Fruit fly (Drosophila melanogaster) whole organism, embryonic: ENCODE results near the gene Cad74A.

Source experiments
- Aef1 ChIP-seq: fragments of 200-800 bp; sonication (Bioruptor generic); IDR thresholded peaks from 3 replicates; pipeline ENCODE4 v1.3.6; 2022; ENCODE audit warnings: missing biosample characterization, missing genetic modification characterization
- Blimp-1 ChIP-seq: fragments of 200-800 bp; sonication (Bioruptor generic); optimal IDR thresholded peaks from 3 replicates; lab custom pipeline; 2018; ENCODE audit warnings: missing biosample characterization, missing genetic modification characterization, mild to moderate bottlenecking, moderate library complexity, missing genetic modification reagents
- BtbVII ChIP-seq: fragments of 200-800 bp; sonication (Bioruptor generic); optimal IDR thresholded peaks from 3 replicates; lab custom pipeline; 2017; ENCODE audit warnings: missing biosample characterization, mild to moderate bottlenecking, missing genetic modification characterization
- C15 ChIP-seq: fragments of 200-800 bp; sonication (Bioruptor generic); IDR thresholded peaks from 3 replicates; pipeline ENCODE4 v1.3.6; 2022; ENCODE audit warnings: missing biosample characterization, missing genetic modification characterization
- CG10267 ChIP-seq: fragments of 200-800 bp; sonication (Bioruptor generic); optimal IDR thresholded peaks from 2 replicates; lab custom pipeline; 2018; ENCODE audit warnings: missing biosample characterization, mild to moderate bottlenecking, missing genetic modification characterization, moderate library complexity
- CG10462 ChIP-seq: fragments of 200-800 bp; sonication (Bioruptor generic); optimal IDR thresholded peaks from 2 replicates; lab custom pipeline; 2016; ENCODE audit warnings: missing biosample characterization, missing genetic modification characterization
- CG10543 ChIP-seq: fragments of 200-800 bp; sonication (Bioruptor generic); optimal IDR thresholded peaks from 3 replicates; lab custom pipeline; 2017; ENCODE audit warnings: missing biosample characterization, mild to moderate bottlenecking, missing genetic modification characterization, moderate library complexity
- CG11723 ChIP-seq: fragments of 200-800 bp; sonication (Bioruptor generic); optimal IDR thresholded peaks from 2 replicates; lab custom pipeline; 2017; ENCODE audit warnings: missing biosample characterization, mild to moderate bottlenecking, missing genetic modification characterization
- CG12769 ChIP-seq: fragments of 200-800 bp; sonication (Bioruptor generic); optimal IDR thresholded peaks from 2 replicates; lab custom pipeline; 2019; ENCODE audit warnings: missing biosample characterization, mild to moderate bottlenecking, missing genetic modification characterization, moderate library complexity
- CG14860 ChIP-seq: fragments of 200-800 bp; sonication (Bioruptor generic); IDR thresholded peaks from 3 replicates; pipeline ENCODE4 v1.3.6; 2022; ENCODE audit warnings: missing biosample characterization, missing genetic modification characterization; ENCODE audit not compliant: partially characterized antibody
- CG17359 ChIP-seq: fragments of 200-800 bp; sonication (Bioruptor generic); optimal IDR thresholded peaks from 3 replicates; lab custom pipeline; 2018; ENCODE audit warnings: missing biosample characterization, mild to moderate bottlenecking, missing genetic modification characterization, moderate library complexity
- CG3281 ChIP-seq: fragments of 200-800 bp; sonication (Bioruptor generic); optimal IDR thresholded peaks from 3 replicates; lab custom pipeline; 2017; ENCODE audit warnings: missing biosample characterization, mild to moderate bottlenecking, missing genetic modification characterization
- CG4360 ChIP-seq: fragments of 200-800 bp; sonication (Bioruptor generic); IDR thresholded peaks from 2 replicates; pipeline ENCODE4 v1.3.6; 2022; ENCODE audit warnings: missing biosample characterization, missing genetic modification characterization
- CG5245 ChIP-seq: fragments of 200-800 bp; sonication (Bioruptor generic); optimal IDR thresholded peaks from 3 replicates; lab custom pipeline; 2016; ENCODE audit warnings: missing biosample characterization, missing genetic modification characterization
- CG8924 ChIP-seq: fragments of 200-800 bp; optimal IDR thresholded peaks from 3 replicates; lab custom pipeline; 2019; ENCODE audit warnings: missing biosample characterization, mild to moderate bottlenecking, missing genetic modification characterization, moderate library complexity
- CHES-1-like ChIP-seq: fragments of 200-800 bp; sonication (Bioruptor generic); optimal IDR thresholded peaks from 2 replicates; lab custom pipeline; 2016; ENCODE audit warnings: missing biosample characterization, missing genetic modification characterization
- Dad ChIP-seq: fragments of 200-800 bp; sonication (Bioruptor generic); optimal IDR thresholded peaks from 3 replicates; lab custom pipeline; 2016; ENCODE audit warnings: missing biosample characterization, missing genetic modification characterization
- Deaf1 ChIP-seq: fragments of 200-800 bp; optimal IDR thresholded peaks from 3 replicates; lab custom pipeline; 2019; ENCODE audit warnings: missing biosample characterization, mild to moderate bottlenecking, missing genetic modification characterization, moderate library complexity
- Doc2 ChIP-seq: fragments of 200-800 bp; sonication (Bioruptor generic); IDR thresholded peaks from 2 replicates; pipeline ENCODE4 v1.3.6; 2022; ENCODE audit warnings: missing biosample characterization, missing genetic modification characterization
- E2f1 ChIP-seq: fragments of 200-800 bp; sonication (Bioruptor generic); IDR thresholded peaks from 2 replicates; pipeline ENCODE4 v1.3.6; 2022; ENCODE audit warnings: missing biosample characterization, missing genetic modification characterization
- Fer2 ChIP-seq: fragments of 200-800 bp; sonication (Bioruptor generic); optimal IDR thresholded peaks from 2 replicates; lab custom pipeline; 2018; ENCODE audit warnings: missing biosample characterization, mild to moderate bottlenecking, missing genetic modification characterization, moderate library complexity
- Hr3 ChIP-seq: fragments of 200-800 bp; sonication (Bioruptor generic); optimal IDR thresholded peaks from 3 replicates; lab custom pipeline; 2016; ENCODE audit warnings: missing biosample characterization, missing genetic modification characterization
- Hr51 ChIP-seq, 2 experiments: fragments of 200-800 bp; sonication (Bioruptor generic); optimal IDR thresholded peaks; 2 replicates in 1 of 2; 3 replicates in 1 of 2; lab custom pipeline; 2016 to 2018; ENCODE audit warnings: missing biosample characterization in 2 of 2, missing genetic modification characterization in 2 of 2, mild to moderate bottlenecking in 1 of 2, moderate library complexity in 1 of 2
- Meics ChIP-seq: fragments of 200-800 bp; sonication (Bioruptor generic); optimal IDR thresholded peaks from 2 replicates; lab custom pipeline; 2017; ENCODE audit warnings: missing biosample characterization, mild to moderate bottlenecking, missing genetic modification characterization
- NK7.1 ChIP-seq: fragments of 200-800 bp; sonication (Bioruptor generic); optimal IDR thresholded peaks from 3 replicates; lab custom pipeline; 2016; ENCODE audit warnings: missing biosample characterization, missing genetic modification characterization
- Nf-YA ChIP-seq: fragments of 200-800 bp; sonication (Bioruptor generic); IDR thresholded peaks from 2 replicates; pipeline ENCODE4 v1.3.6; 2022; ENCODE audit warnings: missing biosample characterization, missing genetic modification characterization
- Nf-YC ChIP-seq: fragments of 200-800 bp; optimal IDR thresholded peaks from 3 replicates; lab custom pipeline; 2019; ENCODE audit warnings: missing biosample characterization, mild to moderate bottlenecking, missing genetic modification characterization, moderate library complexity
- Spps ChIP-seq: fragments of 200-800 bp; sonication (Bioruptor generic); optimal IDR thresholded peaks from 2 replicates; lab custom pipeline; 2018; ENCODE audit warnings: missing biosample characterization, mild to moderate bottlenecking, missing genetic modification characterization
- Ssrp ChIP-seq: fragments of 200-800 bp; sonication (Bioruptor generic); optimal IDR thresholded peaks from 2 replicates; lab custom pipeline; 2018; ENCODE audit warnings: missing biosample characterization, mild to moderate bottlenecking, missing genetic modification characterization, moderate library complexity
- Trl ChIP-seq, 3 experiments: fragments of >200 bp in 2 of 3; fragments of 200-800 bp in 1 of 3; sonication (Bioruptor generic) in 1 of 3; optimal IDR thresholded peaks; 2 replicates in 1 of 3; 3 replicates in 2 of 3; lab custom pipeline; 2016 to 2017; ENCODE audit warnings: missing biosample characterization in 1 of 3, missing genetic modification characterization in 1 of 3
- Usf ChIP-seq: fragments of 200-800 bp; sonication (Bioruptor generic); optimal IDR thresholded peaks from 2 replicates; lab custom pipeline; 2017; ENCODE audit warnings: missing genotype, missing biosample characterization, missing genetic modification characterization
- cad ChIP-seq: fragments of >200 bp; optimal IDR thresholded peaks from 2 replicates; lab custom pipeline; 2017; ENCODE audit warnings: missing biosample characterization, missing genetic modification characterization
- caup ChIP-seq: fragments of 200-800 bp; sonication (Bioruptor generic); optimal IDR thresholded peaks from 3 replicates; lab custom pipeline; 2017; ENCODE audit warnings: missing biosample characterization, mild to moderate bottlenecking, missing genetic modification characterization, moderate library complexity; ENCODE audit not compliant: severe bottlenecking
- croc ChIP-seq: fragments of 200-800 bp; sonication (Bioruptor generic); conservative IDR thresholded peaks from 3 replicates; pipeline ENCODE4 v1.3.6; 2022; ENCODE audit warnings: missing biosample characterization, missing genetic modification characterization
- crol ChIP-seq: fragments of 200-800 bp; sonication (Bioruptor generic); IDR thresholded peaks from 2 replicates; pipeline ENCODE4 v1.3.6; 2022; ENCODE audit warnings: missing biosample characterization, missing genetic modification characterization
- cwo ChIP-seq: fragments of 200-800 bp; sonication (Bioruptor generic); optimal IDR thresholded peaks from 3 replicates; lab custom pipeline; 2017; ENCODE audit warnings: missing biosample characterization, missing genetic modification characterization, mild to moderate bottlenecking, moderate library complexity, missing genetic modification reagents
- dimm ChIP-seq: fragments of 200-800 bp; sonication (Bioruptor generic); IDR thresholded peaks from 2 replicates; pipeline ENCODE4 v1.3.6; 2022; ENCODE audit warnings: missing biosample characterization, missing genetic modification characterization
- dmrt11E ChIP-seq: fragments of 200-800 bp; sonication (Bioruptor generic); optimal IDR thresholded peaks from 3 replicates; lab custom pipeline; 2018; ENCODE audit warnings: missing biosample characterization, mild to moderate bottlenecking, missing genetic modification characterization, moderate library complexity
- eve ChIP-seq, 2 experiments: fragments of >200 bp; optimal IDR thresholded peaks; 2 replicates each; lab custom pipeline; 2017; ENCODE audit warnings: missing biosample characterization in 2 of 2, missing genetic modification characterization in 2 of 2
- fd102C ChIP-seq: fragments of 200-800 bp; sonication (Bioruptor generic); optimal IDR thresholded peaks from 2 replicates; lab custom pipeline; 2018; ENCODE audit warnings: missing biosample characterization, mild to moderate bottlenecking, missing genetic modification characterization, moderate library complexity
- fd96Cb ChIP-seq: fragments of 200-800 bp; sonication (Bioruptor generic); optimal IDR thresholded peaks from 2 replicates; lab custom pipeline; 2018; ENCODE audit warnings: missing biosample characterization, mild to moderate bottlenecking, missing genetic modification characterization, moderate library complexity
- grn ChIP-seq: fragments of 200-800 bp; sonication (Bioruptor generic); optimal IDR thresholded peaks from 3 replicates; lab custom pipeline; 2017; ENCODE audit warnings: missing biosample characterization, missing genetic modification characterization
- pita ChIP-seq: fragments of 200-800 bp; sonication (Bioruptor generic); optimal IDR thresholded peaks from 2 replicates; lab custom pipeline; 2017; ENCODE audit warnings: missing biosample characterization, mild to moderate bottlenecking, missing genetic modification characterization
- run ChIP-seq: fragments of 200-800 bp; sonication (Bioruptor generic); optimal IDR thresholded peaks from 3 replicates; lab custom pipeline; 2018; ENCODE audit warnings: missing biosample characterization, mild to moderate bottlenecking, missing genetic modification characterization
- sim ChIP-seq: fragments of 200-800 bp; sonication (Bioruptor generic); IDR thresholded peaks from 2 replicates; pipeline ENCODE4 v1.3.6; 2022; ENCODE audit warnings: missing biosample characterization, missing genetic modification characterization
- slp2 ChIP-seq: fragments of 200-800 bp; sonication (Bioruptor generic); optimal IDR thresholded peaks from 2 replicates; lab custom pipeline; 2016; ENCODE audit warnings: missing biosample characterization, missing genetic modification characterization
- tll ChIP-seq, 2 experiments: fragments of 200-800 bp in 1 of 2; fragments of >200 bp in 1 of 2; sonication (Bioruptor generic) in 1 of 2; optimal IDR thresholded peaks; 2 replicates each; lab custom pipeline; 2017 to 2019; ENCODE audit warnings: missing biosample characterization in 2 of 2, missing genetic modification characterization in 2 of 2, mild to moderate bottlenecking in 1 of 2, moderate library complexity in 1 of 2
- ttk ChIP-seq: fragments of 200-800 bp; sonication (Bioruptor generic); IDR thresholded peaks from 2 replicates; pipeline ENCODE4 v2.1.2; 2022; ENCODE audit warnings: missing biosample characterization, missing genetic modification characterization
- usp ChIP-seq: fragments of >200 bp; optimal IDR thresholded peaks from 2 replicates; lab custom pipeline; 2017; ENCODE audit warnings: missing biosample characterization, missing genetic modification characterization

The Cad74A gene

DNA sequence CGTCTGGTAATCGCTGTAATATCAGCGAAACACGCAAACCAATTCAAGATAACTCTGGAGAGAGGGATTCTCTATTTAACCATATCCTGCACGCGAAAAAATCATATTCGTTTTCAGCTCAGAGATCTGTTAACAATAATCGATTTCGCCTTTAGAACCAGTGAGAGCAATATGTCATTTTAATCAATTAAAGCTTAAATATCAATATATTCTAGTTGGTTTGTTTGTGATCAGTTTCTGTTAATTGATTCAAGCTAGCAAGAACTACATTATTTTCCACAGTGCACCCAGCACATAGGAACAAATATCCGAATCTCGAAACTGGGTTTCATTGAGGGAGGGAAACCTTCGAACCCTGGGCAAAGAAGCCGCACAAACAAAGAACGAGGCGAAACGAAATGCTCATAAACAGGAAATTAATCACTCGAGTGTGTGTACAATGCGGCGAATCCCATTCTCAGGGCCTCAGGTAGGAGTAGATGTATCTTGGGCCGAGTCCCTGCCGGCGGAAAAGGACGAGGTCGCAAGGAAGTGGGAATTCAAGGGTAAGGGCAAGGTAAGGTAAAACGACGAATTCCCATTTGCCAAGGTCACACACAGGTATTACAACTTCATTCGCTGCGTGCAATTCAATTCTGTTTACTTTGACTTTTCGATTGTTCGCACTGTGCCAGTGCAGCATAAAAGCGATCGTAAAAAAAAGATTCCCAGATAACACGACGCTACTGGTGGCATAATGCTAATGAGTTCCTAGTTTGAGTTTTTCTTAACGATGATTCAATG, 36.8 kb upstream of the Cad74A start (continued):
- TF ChIP-seq Hr3 (GFP tag; lab: Kevin White, UChicago) (peak; percentile 36), Usf (peak; percentile 45), Nf-YC (tag; lab: Kevin White, UChicago) (no peak), tll (GFP tag; optimal IDR thresholded peaks at IDR 0.05; lab: Kevin White, UChicago) (peak in 1 of 2 experiments; percentile 98), CG8924 (peak; percentile 78), Doc2 (GFP tag; lab: Robert Waterston, UW) (no peak), NK7.1 (no peak), Meics (GFP tag; lab: Kevin White, UChicago) (no peak), fd96Cb (tag; lab: Kevin White, UChicago) (peak; percentile 57), grn (no peak), CG3281 (GFP tag; lab: Kevin White, UChicago) (no peak), CG17359 (tag; lab: Kevin White, UChicago) (no peak), CG10267 (tag; lab: Kevin White, UChicago) (peak; percentile 75), cad (GFP tag; lab: Kevin White, UChicago) (peak; percentile 77), Deaf1 (tag; lab: Kevin White, UChicago) (no peak), crol (GFP tag; lab: Robert Waterston, UW) (no peak), Aef1 (GFP tag; lab: Robert Waterston, UW) (no peak), Ssrp (tag; lab: Kevin White, UChicago) (peak; percentile 25), Dad (GFP tag; lab: Kevin White, UChicago) (no peak), Fer2 (no peak), Hr51 (GFP tag; optimal IDR thresholded peaks at IDR 0.05; lab: Kevin White, UChicago) (peak in 1 of 2 experiments; percentile 43), dmrt11E (peak; percentile 90), pita (GFP tag; lab: Kevin White, UChicago) (no peak), cwo (GFP tag; lab: Kevin White, UChicago) (no peak), CG4360 (GFP tag; lab: Robert Waterston, UW) (no peak), eve (GFP tag; optimal IDR thresholded peaks at IDR 0.05; lab: Kevin White, UChicago) (peak in 1 of 2 experiments; percentile 83), CG10543 (GFP tag; lab: Kevin White, UChicago) (no peak), croc (GFP tag; lab: Robert Waterston, UW) (no peak), Spps (tag; lab: Kevin White, UChicago) (peak; percentile 8), Trl (optimal IDR thresholded peaks at IDR 0.05; lab: Kevin White, UChicago) (no peak), Trl (GFP tag; optimal IDR thresholded peaks at IDR 0.05; lab: Kevin White, UChicago) (peak; percentile 26), sim (GFP tag; lab: Robert Waterston, UW) (no peak), CG14860 (no peak), C15 (GFP tag; lab: Robert Waterston, UW) (no peak), Blimp-1 (GFP tag; lab: Kevin White, UChicago) (peak; percentile 7), BtbVII (GFP tag; lab: Kevin White, UChicago) (no peak), CG12769 (tag; lab: Kevin White, UChicago) (peak; percentile 49), slp2 (peak; percentile 7), CG5245 (GFP tag; lab: Kevin White, UChicago) (no peak), fd102C (GFP tag; lab: Kevin White, UChicago) (peak; percentile 96), Nf-YA (no peak), dimm (GFP tag; lab: Robert Waterston, UW) (no peak), CG10462 (GFP tag; lab: Kevin White, UChicago) (peak; percentile 44), usp (GFP tag; lab: Kevin White, UChicago) (no peak), CG11723 (GFP tag; lab: Kevin White, UChicago) (no peak), ttk (GFP tag; lab: Robert Waterston, UW) (no peak), run (tag; lab: Kevin White, UChicago) (no peak), CHES-1-like (GFP tag; lab: Kevin White, UChicago) (peak; percentile 23), caup (GFP tag; lab: Kevin White, UChicago) (no peak), E2f1 (GFP tag; lab: Robert Waterston, UW) (no peak)
